Fruit fly (Drosophila melanogaster) whole organism, embryonic: ENCODE measurements around the gene bys.

ENCODE experiments used
- BEAF-32 ChIP-seq: fragments of 200-800 bp; sonication (Bioruptor generic); optimal IDR thresholded peaks from 3 replicates; lab custom pipeline; 2017; ENCODE audit warnings: missing biosample characterization, missing genetic modification characterization, mild to moderate bottlenecking, moderate library complexity, missing genetic modification reagents
- CG10267 ChIP-seq: fragments of 200-800 bp; sonication (Bioruptor generic); optimal IDR thresholded peaks from 2 replicates; lab custom pipeline; 2018; ENCODE audit warnings: missing biosample characterization, mild to moderate bottlenecking, missing genetic modification characterization, moderate library complexity
- CG10366 ChIP-seq: fragments of 200-800 bp; sonication (Bioruptor generic); IDR thresholded peaks from 2 replicates; pipeline ENCODE4 v1.3.6; 2022; ENCODE audit warnings: missing biosample characterization, missing genetic modification characterization
- CG11696 ChIP-seq: fragments of 200-800 bp; sonication (Bioruptor generic); IDR thresholded peaks from 2 replicates; pipeline ENCODE4 v1.3.6; 2022; ENCODE audit warnings: missing biosample characterization, missing genetic modification characterization
- CG13424 ChIP-seq: fragments of 200-800 bp; sonication (Bioruptor generic); optimal IDR thresholded peaks from 2 replicates; lab custom pipeline; 2019; ENCODE audit warnings: missing biosample characterization, mild to moderate bottlenecking, missing genetic modification characterization, moderate library complexity
- CG15696 ChIP-seq: fragments of 200-800 bp; sonication (Bioruptor generic); optimal IDR thresholded peaks from 2 replicates; lab custom pipeline; 2019; ENCODE audit warnings: missing biosample characterization, mild to moderate bottlenecking, missing genetic modification characterization, moderate library complexity
- CG16815 ChIP-seq: fragments of 200-800 bp; sonication (Bioruptor generic); optimal IDR thresholded peaks from 3 replicates; lab custom pipeline; 2017; ENCODE audit warnings: missing biosample characterization, mild to moderate bottlenecking, missing genetic modification characterization
- CG16863 ChIP-seq: fragments of 200-800 bp; sonication (Bioruptor generic); optimal IDR thresholded peaks from 3 replicates; lab custom pipeline; 2016; ENCODE audit warnings: missing biosample characterization, missing genetic modification characterization
- CG17385 ChIP-seq: fragments of 200-800 bp; sonication (Bioruptor generic); optimal IDR thresholded peaks from 3 replicates; lab custom pipeline; 2018; ENCODE audit warnings: missing biosample characterization, mild to moderate bottlenecking, missing genetic modification characterization
- CG18262 ChIP-seq: fragments of 200-800 bp; optimal IDR thresholded peaks from 3 replicates; lab custom pipeline; 2019; ENCODE audit warnings: missing biosample characterization, mild to moderate bottlenecking, missing genetic modification characterization, moderate library complexity
- CG18619 ChIP-seq: fragments of 200-800 bp; sonication (Bioruptor generic); optimal IDR thresholded peaks from 3 replicates; lab custom pipeline; 2017; ENCODE audit warnings: missing biosample characterization, mild to moderate bottlenecking, missing genetic modification characterization
- CG2120 ChIP-seq: fragments of 200-800 bp; sonication (Bioruptor generic); optimal IDR thresholded peaks from 3 replicates; lab custom pipeline; 2016; ENCODE audit warnings: missing biosample characterization, missing genetic modification characterization
- CG2199 ChIP-seq: fragments of 200-800 bp; sonication (Bioruptor generic); IDR thresholded peaks from 3 replicates; pipeline ENCODE4 v1.3.6; 2022; ENCODE audit warnings: missing biosample characterization, missing genetic modification characterization
- CG2712 ChIP-seq: fragments of 200-800 bp; optimal IDR thresholded peaks from 3 replicates; lab custom pipeline; 2019; ENCODE audit warnings: missing biosample characterization, mild to moderate bottlenecking, missing genetic modification characterization, moderate library complexity
- CG4360 ChIP-seq: fragments of 200-800 bp; sonication (Bioruptor generic); IDR thresholded peaks from 2 replicates; pipeline ENCODE4 v1.3.6; 2022; ENCODE audit warnings: missing biosample characterization, missing genetic modification characterization
- CG4617 ChIP-seq: fragments of 200-800 bp; sonication (Bioruptor generic); optimal IDR thresholded peaks from 3 replicates; lab custom pipeline; 2016; ENCODE audit warnings: missing biosample characterization, missing genetic modification characterization, borderline replicate concordance
- D19A ChIP-seq: fragments of 200-800 bp; optimal IDR thresholded peaks from 3 replicates; lab custom pipeline; 2019; ENCODE audit warnings: missing biosample characterization, mild to moderate bottlenecking, missing genetic modification characterization, moderate library complexity
- Eip74EF ChIP-seq, 2 experiments: fragments of 200-800 bp in 1 of 2; fragments of >200 bp in 1 of 2; sonication (Bioruptor generic) in 1 of 2; optimal IDR thresholded peaks; 2 replicates each; lab custom pipeline; 2017 to 2019; ENCODE audit warnings: missing biosample characterization in 2 of 2, missing genetic modification characterization in 2 of 2, mild to moderate bottlenecking in 1 of 2, moderate library complexity in 1 of 2
- GATAe ChIP-seq: fragments of 200-800 bp; sonication (Bioruptor generic); conservative IDR thresholded peaks from 2 replicates; pipeline ENCODE4 v1.3.6; 2022; ENCODE audit warnings: missing biosample characterization, missing genetic modification characterization
- HHEX ChIP-seq: fragments of 200-800 bp; sonication (Bioruptor generic); optimal IDR thresholded peaks from 3 replicates; lab custom pipeline; 2017; ENCODE audit warnings: missing biosample characterization, mild to moderate bottlenecking, missing genetic modification characterization, missing genetic modification reagents
- HLHmδ ChIP-seq: fragments of 200-800 bp; sonication (Bioruptor generic); optimal IDR thresholded peaks from 2 replicates; lab custom pipeline; 2018; ENCODE audit warnings: missing biosample characterization, mild to moderate bottlenecking, missing genetic modification characterization, moderate library complexity
- Hey ChIP-seq: fragments of 200-800 bp; sonication (Bioruptor generic); optimal IDR thresholded peaks from 3 replicates; lab custom pipeline; 2018; ENCODE audit warnings: missing biosample characterization, mild to moderate bottlenecking, missing genetic modification characterization
- Kr ChIP-seq: fragments of 200-800 bp; sonication (Bioruptor generic); optimal IDR thresholded peaks from 2 replicates; lab custom pipeline; 2017; ENCODE audit warnings: missing biosample characterization, mild to moderate bottlenecking, missing genetic modification characterization
- MESR4 ChIP-seq: fragments of 200-800 bp; sonication (Bioruptor generic); optimal IDR thresholded peaks from 2 replicates; lab custom pipeline; 2018; ENCODE audit warnings: missing biosample characterization, mild to moderate bottlenecking, missing genetic modification characterization, moderate library complexity
- Med ChIP-seq: fragments of 200-800 bp; sonication (Bioruptor generic); peaks from one replicate; lab custom pipeline; 2016; ENCODE audit warnings: missing biosample characterization, missing genetic modification characterization, mild to moderate bottlenecking, inconsistent platforms, moderate library complexity
- NC2β ChIP-seq: fragments of 200-800 bp; sonication (Bioruptor generic); optimal IDR thresholded peaks from 2 replicates; lab custom pipeline; 2016; ENCODE audit warnings: missing biosample characterization, missing genetic modification characterization
- Rx ChIP-seq: fragments of 200-800 bp; sonication (Bioruptor generic); IDR thresholded peaks from 2 replicates; pipeline ENCODE4 v1.3.6; 2022; ENCODE audit warnings: missing biosample characterization, missing genetic modification characterization
- Stat92E ChIP-seq, 3 experiments: fragments of >200 bp in 2 of 3; fragments of 200-800 bp in 1 of 3; sonication (Bioruptor generic) in 1 of 3; optimal IDR thresholded peaks; 2 replicates each; lab custom pipeline; 2017 to 2019; ENCODE audit warnings: missing biosample characterization in 3 of 3, missing genetic modification characterization in 3 of 3, mild to moderate bottlenecking in 1 of 3, moderate library complexity in 1 of 3
- TFAM ChIP-seq: fragments of 200-800 bp; sonication (Bioruptor generic); optimal IDR thresholded peaks from 2 replicates; lab custom pipeline; 2017; ENCODE audit warnings: missing biosample characterization, missing genetic modification characterization, inconsistent platforms
- Trl ChIP-seq, 3 experiments: fragments of >200 bp in 2 of 3; fragments of 200-800 bp in 1 of 3; sonication (Bioruptor generic) in 1 of 3; optimal IDR thresholded peaks; 2 replicates in 1 of 3; 3 replicates in 2 of 3; lab custom pipeline; 2016 to 2017; ENCODE audit warnings: missing biosample characterization in 1 of 3, missing genetic modification characterization in 1 of 3
- YL-1 ChIP-seq: fragments of 200-800 bp; sonication (Bioruptor generic); optimal IDR thresholded peaks from 3 replicates; lab custom pipeline; 2017; ENCODE audit warnings: missing biosample characterization, mild to moderate bottlenecking, missing genetic modification characterization
- cad ChIP-seq: fragments of >200 bp; optimal IDR thresholded peaks from 2 replicates; lab custom pipeline; 2017; ENCODE audit warnings: missing biosample characterization, missing genetic modification characterization
- chif ChIP-seq, 2 experiments: fragments of 200-800 bp; sonication (Bioruptor generic); optimal IDR thresholded peaks; 3 replicates each; lab custom pipeline; 2016; ENCODE audit warnings: missing biosample characterization in 2 of 2, missing genetic modification characterization in 2 of 2
- crp ChIP-seq, 2 experiments: fragments of 200-800 bp; sonication (Bioruptor generic); optimal IDR thresholded peaks; 2 replicates in 1 of 2; 3 replicates in 1 of 2; lab custom pipeline; 2017; ENCODE audit warnings: missing biosample characterization in 2 of 2, missing genetic modification characterization in 2 of 2, mild to moderate bottlenecking in 1 of 2, moderate library complexity in 1 of 2
- esg ChIP-seq: fragments of 200-800 bp; sonication (Bioruptor generic); conservative IDR thresholded peaks from 2 replicates; pipeline ENCODE4 v1.3.6; 2022; ENCODE audit warnings: missing biosample characterization, missing genetic modification characterization
- h ChIP-seq: fragments of >200 bp; optimal IDR thresholded peaks from 2 replicates; lab custom pipeline; 2017
- insv ChIP-seq, 2 experiments: fragments of 200-800 bp; sonication (Bioruptor generic); optimal IDR thresholded peaks; 3 replicates each; lab custom pipeline; 2016 to 2018; ENCODE audit warnings: missing biosample characterization in 2 of 2, missing genetic modification characterization in 2 of 2
- kni ChIP-seq: fragments of 200-800 bp; sonication (Bioruptor generic); optimal IDR thresholded peaks from 3 replicates; lab custom pipeline; 2017; ENCODE audit warnings: mild to moderate bottlenecking, missing biosample characterization, missing genetic modification reagents, missing genetic modification characterization
- lola ChIP-seq, 3 experiments: fragments of >200 bp in 2 of 3; fragments of 200-800 bp in 1 of 3; sonication (Bioruptor generic) in 1 of 3; optimal IDR thresholded peaks; 2 replicates each; lab custom pipeline; 2017 to 2019; ENCODE audit warnings: missing biosample characterization in 3 of 3, missing genetic modification characterization in 3 of 3, mild to moderate bottlenecking in 1 of 3, moderate library complexity in 1 of 3
- pfk ChIP-seq: fragments of 200-800 bp; sonication (Bioruptor generic); optimal IDR thresholded peaks from 2 replicates; lab custom pipeline; 2018; ENCODE audit warnings: missing biosample characterization, mild to moderate bottlenecking, missing genetic modification characterization, moderate library complexity
- pho ChIP-seq: fragments of 200-800 bp; sonication (Bioruptor generic); optimal IDR thresholded peaks from 2 replicates; lab custom pipeline; 2016; ENCODE audit warnings: missing biosample characterization, missing genetic modification characterization
- row ChIP-seq: fragments of 200-800 bp; sonication (Bioruptor generic); IDR thresholded peaks from 3 replicates; pipeline ENCODE4 v1.3.6; 2022; ENCODE audit warnings: missing biosample characterization, missing genetic modification characterization
- sens ChIP-seq: fragments of 200-800 bp; sonication (Bioruptor generic); peaks from one replicate; lab custom pipeline; 2016; ENCODE audit warnings: missing biosample characterization, missing genetic modification characterization
- sna ChIP-seq: fragments of 200-800 bp; sonication (Bioruptor generic); IDR thresholded peaks from 2 replicates; pipeline ENCODE4 v1.3.6; 2022; ENCODE audit warnings: missing biosample characterization, missing genetic modification characterization; ENCODE audit not compliant: partially characterized antibody
- twi ChIP-seq: fragments of 200-800 bp; optimal IDR thresholded peaks from 2 replicates; lab custom pipeline; 2019; ENCODE audit warnings: missing biosample characterization, mild to moderate bottlenecking, missing genetic modification characterization, moderate library complexity
- unpg ChIP-seq: fragments of 200-800 bp; sonication (Bioruptor generic); optimal IDR thresholded peaks from 3 replicates; lab custom pipeline; 2018; ENCODE audit warnings: missing biosample characterization, mild to moderate bottlenecking, missing genetic modification characterization, moderate library complexity

The bys gene

DNA sequence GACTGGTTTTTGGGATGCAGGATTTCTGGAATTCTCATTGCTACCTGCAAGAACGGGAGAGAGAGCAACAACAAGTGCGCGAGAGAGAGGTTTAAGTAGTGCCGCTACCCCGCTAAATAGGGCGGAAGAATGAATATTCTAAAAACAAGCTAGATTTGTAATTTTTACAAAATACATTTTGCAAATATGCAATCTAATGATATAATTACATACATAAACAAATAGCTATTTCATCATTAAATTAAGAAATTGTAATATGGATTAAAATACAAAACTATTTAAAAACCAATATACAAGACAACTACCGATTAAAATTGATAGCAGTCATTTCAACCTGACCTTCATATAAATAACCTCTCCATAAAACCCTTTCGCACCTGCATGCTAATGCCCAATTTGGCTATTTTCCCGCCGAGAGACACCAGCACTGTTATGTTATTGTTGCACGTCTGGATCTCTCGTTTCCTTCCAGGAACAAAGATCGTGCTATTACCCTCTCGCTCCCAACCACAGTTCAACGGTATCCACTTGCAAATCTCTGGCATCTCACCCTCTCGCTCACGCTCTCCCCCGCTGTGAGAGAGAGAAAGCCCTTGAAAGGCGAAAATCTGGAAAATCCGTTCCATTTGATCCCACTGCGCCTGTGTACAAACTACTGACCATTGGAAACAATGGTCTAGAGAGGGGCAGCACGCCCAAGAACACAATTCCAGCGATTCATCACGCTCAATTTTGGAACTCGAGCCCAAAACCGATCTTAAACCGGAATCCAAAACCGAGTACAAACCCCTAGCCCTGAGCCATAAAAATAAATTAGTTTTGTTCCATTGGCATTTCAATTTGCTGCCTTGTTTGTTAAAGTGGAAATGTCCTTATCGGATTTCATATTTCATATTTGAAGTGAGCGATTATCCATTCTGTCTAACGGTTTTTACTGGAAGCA is 9.8 kb upstream of the bys start, which contains the start of gene Nek2 (continued):
- TF ChIP-seq sens (GFP tag; lab: Kevin White, UChicago) (peak; percentile 11), cad (GFP tag; lab: Kevin White, UChicago) (peak; percentile 55), Stat92E (GFP tag; optimal IDR thresholded peaks at IDR 0.05; lab: Kevin White, UChicago) (peak in 1 of 3 experiments; percentile 2), HLHmδ (GFP tag; lab: Kevin White, UChicago) (peak; percentile 4), CG4360 (0 out of 2 replicates have a peak, but pooled peaks have one; percentile 20), CG2199 (0 out of 3 replicates have a peak, but pooled peaks have one; percentile 37), Trl (optimal IDR thresholded peaks at IDR 0.05; lab: Kevin White, UChicago) (peak in 1 of 2 experiments; percentile 57), Trl (GFP tag; optimal IDR thresholded peaks at IDR 0.05; lab: Kevin White, UChicago) (no peak), Eip74EF (GFP tag; optimal IDR thresholded peaks at IDR 0.05; lab: Kevin White, UChicago) (no peak), CG10366 (GFP tag; lab: Robert Waterston, UW) (no peak), TFAM (no peak), CG18262 (tag; lab: Kevin White, UChicago) (peak; percentile 8), lola (GFP tag; optimal IDR thresholded peaks at IDR 0.05; lab: Kevin White, UChicago) (peak in 1 of 3 experiments; percentile 43), twi (tag; lab: Kevin White, UChicago) (peak; percentile 14), CG2712 (peak; percentile 9), pfk (GFP tag; lab: Kevin White, UChicago) (peak; percentile 43), kni (GFP tag; lab: Kevin White, UChicago) (peak; percentile 25), Kr (GFP tag; lab: Kevin White, UChicago) (peak; percentile 97), GATAe (GFP tag; lab: Robert Waterston, UW) (no peak), CG11696 (GFP tag; lab: Robert Waterston, UW) (no peak)

DNA sequence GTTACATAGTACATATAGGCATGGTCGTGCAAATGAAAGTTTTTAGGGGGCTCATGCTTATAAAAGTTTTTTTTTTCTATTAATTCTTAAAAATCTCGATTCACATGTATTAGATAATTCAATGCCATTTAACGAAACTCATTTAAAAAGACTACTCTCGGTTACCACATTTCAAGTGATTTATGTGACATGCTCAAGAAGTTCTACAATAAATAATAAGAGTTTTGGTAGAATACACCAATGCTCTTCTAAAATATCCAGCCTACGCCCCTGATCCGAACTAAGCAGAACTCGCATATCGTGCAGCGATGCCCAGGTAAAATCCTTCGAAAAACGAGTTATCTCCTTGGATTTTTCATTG is 9.2 kb upstream of the bys start:
- TF ChIP-seq CG2712 (peak; percentile 4), CG16863 (no peak), D19A (tag; lab: Kevin White, UChicago) (peak; percentile 56), esg (GFP tag; lab: Robert Waterston, UW) (no peak), pho (GFP tag; lab: Kevin White, UChicago) (no peak), insv (GFP tag; optimal IDR thresholded peaks at IDR 0.05; lab: Kevin White, UChicago) (peak in 1 of 2 experiments; percentile 26), CG18262 (tag; lab: Kevin White, UChicago) (peak; percentile 25), unpg (peak; percentile 13), row (0 out of 3 replicates have a peak, but pooled peaks have one; percentile 16), CG10267 (tag; lab: Kevin White, UChicago) (peak; percentile 10), Hey (no peak), CG17385 (GFP tag; lab: Kevin White, UChicago) (peak; percentile 8), crp (GFP tag; optimal IDR thresholded peaks at IDR 0.05; lab: Kevin White, UChicago) (no peak), HHEX (GFP tag; lab: Kevin White, UChicago) (no peak), CG16815 (GFP tag; lab: Kevin White, UChicago) (peak; percentile 17), YL-1 (GFP tag; lab: Kevin White, UChicago) (no peak), chif (GFP tag; optimal IDR thresholded peaks at IDR 0.05; lab: Kevin White, UChicago) (peak in 1 of 2 experiments; percentile 25), Rx (GFP tag; lab: Robert Waterston, UW) (no peak), CG13424 (tag; lab: Kevin White, UChicago) (peak; percentile 5), CG18619 (GFP tag; lab: Kevin White, UChicago) (no peak), CG4617 (no peak), sna (GFP tag; lab: Robert Waterston, UW) (no peak), CG2120 (GFP tag; lab: Kevin White, UChicago) (peak; percentile 14), BEAF-32 (GFP tag; lab: Kevin White, UChicago) (no peak), Med (GFP tag; lab: Kevin White, UChicago) (peak; percentile 37), CG15696 (tag; lab: Kevin White, UChicago) (peak; percentile 77), NC2β (GFP tag; lab: Kevin White, UChicago) (no peak), MESR4 (GFP tag; lab: Kevin White, UChicago) (no peak), h (lab: Kevin White, UChicago) (no peak)
